Worm (Caenorhabditis elegans): ENCODE results near the gene C09H10.4.

Gene C09H10.4

DNA sequence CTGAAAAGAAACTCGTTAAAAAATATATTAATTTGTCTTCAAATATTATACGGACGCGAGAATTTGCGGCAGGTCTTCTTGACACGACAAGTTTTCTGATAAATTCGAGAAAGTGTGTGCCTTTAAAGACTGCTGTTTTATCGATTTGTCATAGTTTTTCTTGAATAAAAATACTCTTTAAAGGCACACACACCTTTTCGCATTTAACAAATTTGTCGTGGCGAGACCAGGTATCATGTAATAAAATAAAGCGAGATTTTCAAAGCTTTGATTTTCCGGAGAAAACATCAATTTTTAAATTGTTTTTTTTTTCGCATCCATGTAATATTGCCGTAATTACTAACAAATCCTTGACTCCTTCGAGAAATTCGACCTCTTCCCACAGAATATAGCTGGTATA is 1.2 kb downstream of the C09H10.4 start:
- TF ChIP-seq attf-3 (GFP tag; conservative IDR thresholded peaks at IDR 0.05) (no peak), dpl-1 (GFP tag; optimal IDR thresholded peaks at IDR 0.05) (no peak), C06A6.2 (GFP tag; conservative IDR thresholded peaks at IDR 0.05) (no peak), tbp1 (GFP tag; optimal IDR thresholded peaks at IDR 0.05) (no peak), akir-1 (GFP tag; optimal IDR thresholded peaks at IDR 0.05) (no peak), egl-44 (GFP tag; IDR thresholded peaks at IDR 0.05) (no peak)

DNA sequence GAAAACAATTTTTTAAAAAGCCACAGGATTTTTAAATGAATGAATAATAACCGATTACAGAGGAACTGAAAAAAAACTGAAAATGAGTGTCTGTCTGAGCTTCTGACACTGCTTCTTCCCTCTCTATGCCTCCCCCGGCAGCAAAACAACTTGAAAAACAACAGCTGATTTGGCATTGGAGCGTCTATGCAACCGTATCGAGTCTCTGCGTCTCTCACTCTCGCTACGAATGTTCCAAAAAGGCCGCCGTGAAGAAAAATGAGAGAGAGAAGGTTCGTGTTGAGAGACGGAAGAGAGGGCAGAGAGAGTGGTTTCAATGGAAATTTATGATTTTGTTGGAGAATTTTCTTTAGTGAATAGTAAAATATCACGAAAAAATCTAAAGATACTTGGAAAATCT is 3.1 kb downstream of the C09H10.4 start:
- TF ChIP-seq attf-5 (GFP tag; optimal IDR thresholded peaks at IDR 0.05) (peak; percentile 90), hmg-1.2 (GFP tag; IDR thresholded peaks at IDR 0.05) (peak; percentile 61; the same call in 1 of the 2 replicates), F33H1.4 (GFP tag; IDR thresholded peaks at IDR 0.05) (no peak), die-1 (tag; optimal IDR thresholded peaks at IDR 0.05) (no peak), ztf-18 (tag; optimal IDR thresholded peaks at IDR 0.05) (no peak), mcd-1 (GFP tag; IDR thresholded peaks at IDR 0.05) (peak; percentile 77), K12H6.12 (tag; optimal IDR thresholded peaks at IDR 0.05) (peak; percentile 44), attf-3 (GFP tag; conservative IDR thresholded peaks at IDR 0.05) (peak; percentile 51; the same call in 1 of the 2 replicates), nhr-80 (tag; optimal IDR thresholded peaks at IDR 0.05) (peak; percentile 68), dox-1 (GFP tag; IDR thresholded peaks at IDR 0.05) (peak; percentile 59; the same call in 1 of the 2 replicates), zfh-2 (GFP tag; conservative IDR thresholded peaks at IDR 0.05) (peak; percentile 60), snpc-4 (GFP tag; optimal IDR thresholded peaks at IDR 0.05) (no peak), snpc-4 (tag; optimal IDR thresholded peaks at IDR 0.05) (peak in 1 of 4 experiments; percentile 1), ceh-27 (GFP tag; optimal IDR thresholded peaks at IDR 0.05) (peak; percentile 52), lin-35 (GFP tag; optimal IDR thresholded peaks at IDR 0.05) (peak in 1 of 3 experiments; percentile 59), F23B12.7 (tag; optimal IDR thresholded peaks at IDR 0.05; ENCODE audit: insufficient read depth) (peak; percentile 26), cebp-1 (GFP tag; IDR thresholded peaks at IDR 0.05) (no peak), cebp-1 (tag; optimal IDR thresholded peaks at IDR 0.05) (peak; percentile 47), hrde-1 (tag; optimal IDR thresholded peaks at IDR 0.05; ENCODE audit: borderline replicate concordance) (no peak)

DNA sequence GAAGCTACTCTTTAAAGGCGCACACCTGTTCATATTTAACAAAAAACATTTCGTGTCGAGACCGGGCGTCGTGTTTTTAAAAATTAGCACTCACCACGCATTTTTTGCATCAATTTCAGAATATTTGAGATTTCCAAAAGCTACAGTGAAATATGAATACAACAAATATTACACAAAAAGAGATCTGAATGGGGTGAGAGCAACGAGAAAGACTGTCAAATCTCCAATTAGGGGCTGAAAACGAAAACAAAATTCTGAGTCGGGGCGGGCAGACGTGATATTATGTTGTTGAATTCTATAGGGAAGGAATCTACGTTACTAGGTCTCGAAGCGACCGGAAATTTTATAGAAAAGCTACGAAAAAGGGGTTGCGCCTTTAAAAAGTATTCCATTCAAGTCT is 3.7 kb downstream of the C09H10.4 start, which contains the start of gene C09H10.5:
TSS of gene C09H10.5 (minus strand) at position 101 of the 400 bp plus-strand sequence.
- TF ChIP-seq ama-1 (optimal IDR thresholded peaks at IDR 0.05) (no peak), ama-1 (GFP tag; optimal IDR thresholded peaks at IDR 0.05) (no peak), hlh-12 (tag; optimal IDR thresholded peaks at IDR 0.05) (no peak), ztf-26 (tag; optimal IDR thresholded peaks at IDR 0.05) (no peak)

DNA sequence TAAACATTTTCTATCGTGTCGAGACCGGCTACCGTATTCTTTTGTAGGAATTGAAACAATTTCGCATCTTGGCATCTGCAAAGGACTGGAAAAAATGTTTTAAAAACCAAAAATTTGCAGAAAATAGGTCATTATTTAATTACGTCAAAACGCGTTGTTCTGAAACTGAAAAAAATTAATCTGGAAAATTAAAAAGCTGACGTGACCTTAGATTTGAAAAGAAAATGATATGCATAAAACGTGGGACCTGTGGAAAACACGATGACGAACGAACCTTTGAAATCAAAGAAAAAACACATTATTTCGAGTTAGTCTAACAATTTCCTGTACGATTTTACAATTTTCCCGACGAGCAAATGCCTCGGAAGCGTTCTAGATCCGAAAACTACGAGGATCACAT is 4.2 kb downstream of the C09H10.4 start, which contains the start of gene C09H10.9:
TSS of gene C09H10.9 (plus strand) at position 301 of the 400 bp plus-strand sequence.
- TF ChIP-seq ceh-91 (GFP tag; IDR thresholded peaks at IDR 0.05) (no peak), D2030.7 (GFP tag; IDR thresholded peaks at IDR 0.05) (no peak), let-526 (GFP tag; IDR thresholded peaks at IDR 0.05) (no peak), sea-2 (GFP tag; IDR thresholded peaks at IDR 0.05) (no peak), bed-2 (GFP tag; IDR thresholded peaks at IDR 0.05) (no peak), ceh-40 (GFP tag; IDR thresholded peaks at IDR 0.05) (no peak), lin-54 (GFP tag; optimal IDR thresholded peaks at IDR 0.05) (no peak), nhr-120 (GFP tag; IDR thresholded peaks at IDR 0.05) (no peak), atf-7 (tag; optimal IDR thresholded peaks at IDR 0.05) (no peak), F23B12.7 (tag; optimal IDR thresholded peaks at IDR 0.05; ENCODE audit: insufficient read depth) (no peak), ccch-3 (GFP tag; optimal IDR thresholded peaks at IDR 0.05) (no peak), snpc-1.3 (tag; optimal IDR thresholded peaks at IDR 0.05; ENCODE audit: insufficient read depth) (no peak), ztf-3 (GFP tag; optimal IDR thresholded peaks at IDR 0.05) (no peak), ceh-79 (tag; optimal IDR thresholded peaks at IDR 0.05) (no peak), ceh-27 (GFP tag; optimal IDR thresholded peaks at IDR 0.05) (no peak), ama-1 (optimal IDR thresholded peaks at IDR 0.05) (no peak), ama-1 (GFP tag; optimal IDR thresholded peaks at IDR 0.05) (no peak), egrh-3 (GFP tag; IDR thresholded peaks at IDR 0.05) (no peak), lin-35 (GFP tag; optimal IDR thresholded peaks at IDR 0.05) (no peak)
